Worm (Caenorhabditis elegans) whole organism, L3 larva: ENCODE data around the gene asps-1.
A peak's percentile ranks its signal among the peaks of the same experiment; 100 is the strongest.

Source experiments
- elt-3 ChIP-seq, 3 experiments: fragments of 150-350 bp in 1 of 3; sonication (generic microtip) in 2 of 3; optimal IDR thresholded peaks; 2 replicates in 2 of 3; 4 replicates in 1 of 3; lab custom pipeline; 2014 to 2017; ENCODE audit warnings: missing biosample characterization in 3 of 3, missing genetic modification characterization in 3 of 3
- eor-1 ChIP-seq, 2 experiments: fragments of 150-350 bp; optimal IDR thresholded peaks; 2 replicates each; lab custom pipeline; 2014 to 2018; ENCODE audit warnings: missing biosample characterization in 2 of 2, missing genetic modification characterization in 2 of 2
- fos-1 ChIP-seq: fragments of 150-350 bp; optimal IDR thresholded peaks from 2 replicates; lab custom pipeline; 2014; ENCODE audit warnings: missing biosample characterization, missing genetic modification characterization
- lin-39 ChIP-seq: fragments of 150-350 bp; optimal IDR thresholded peaks from 2 replicates; lab custom pipeline; 2018; ENCODE audit warnings: missing biosample characterization, missing genetic modification reagents, missing genetic modification characterization
- nhr-11 ChIP-seq: fragments of 150-350 bp; optimal IDR thresholded peaks from 2 replicates; lab custom pipeline; 2014; ENCODE audit warnings: missing biosample characterization, missing genetic modification characterization
- nhr-23 ChIP-seq: fragments of 150-350 bp; optimal IDR thresholded peaks from 2 replicates; lab custom pipeline; 2014; ENCODE audit warnings: missing biosample characterization, missing genetic modification reagents, missing genetic modification characterization
- nhr-67 ChIP-seq: fragments of 150-350 bp; optimal IDR thresholded peaks from 2 replicates; lab custom pipeline; 2014; ENCODE audit warnings: missing biosample characterization, missing genetic modification characterization
- nhr-77 ChIP-seq: fragments of 150-350 bp; optimal IDR thresholded peaks from 2 replicates; lab custom pipeline; 2014; ENCODE audit warnings: missing biosample characterization, missing genetic modification characterization
- pqm-1 ChIP-seq: fragments of 150-350 bp; optimal IDR thresholded peaks from 2 replicates; lab custom pipeline; 2017; ENCODE audit warnings: missing biosample characterization, missing genetic modification characterization, inconsistent platforms
- sea-2 ChIP-seq: fragments of 150-350 bp; sonication (generic microtip); optimal IDR thresholded peaks from 4 replicates; lab custom pipeline; 2014; ENCODE audit warnings: missing biosample characterization, missing genetic modification reagents, missing genetic modification characterization
- skn-1 ChIP-seq: fragments of 150-350 bp; optimal IDR thresholded peaks from 2 replicates; lab custom pipeline; 2014; ENCODE audit warnings: missing biosample characterization, missing genetic modification characterization
- snpc-4 ChIP-seq: fragments of 150-350 bp; optimal IDR thresholded peaks from 2 replicates; lab custom pipeline; 2014; ENCODE audit warnings: missing biosample characterization, missing genetic modification characterization
- unc-39 ChIP-seq: sonication (generic microtip); optimal IDR thresholded peaks from 4 replicates; lab custom pipeline; 2017; ENCODE audit warnings: missing biosample characterization, missing genetic modification characterization
- unc-62 ChIP-seq: fragments of 150-350 bp; sonication (generic microtip); optimal IDR thresholded peaks from 4 replicates; lab custom pipeline; 2014; ENCODE audit warnings: missing biosample characterization, missing genetic modification reagents, missing genetic modification characterization

DNA sequence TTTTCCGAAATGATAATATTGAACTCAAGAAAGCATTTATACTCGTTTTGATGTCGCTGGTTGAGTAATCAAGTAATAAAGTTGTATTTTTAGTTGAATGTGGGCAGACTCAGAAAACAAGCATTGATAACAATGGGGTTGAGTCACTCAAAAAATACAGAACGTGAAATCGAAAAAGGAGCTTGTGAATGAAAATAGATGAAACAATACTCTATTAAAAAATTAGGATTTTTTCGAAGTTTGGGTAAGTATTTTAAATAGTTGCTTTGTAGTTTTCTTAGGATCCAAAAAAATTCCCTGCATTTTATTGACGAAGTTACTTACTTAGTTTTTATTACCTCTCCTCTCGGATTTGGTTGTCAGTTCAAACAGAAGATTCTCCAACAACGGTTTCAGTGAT lies 33.8 kb downstream of the asps-1 start, which contains the start of gene lys-3:
- TF ChIP-seq unc-39: no peak
- TF ChIP-seq unc-62 (GFP tag; lab: Kevin White, UChicago): no peak
- no peak for TF ChIP-seq fos-1 (tag; lab: Kevin White, UChicago)
- TF ChIP-seq skn-1: no peak
- no peak for TF ChIP-seq elt-3 (tag; optimal IDR thresholded peaks at IDR 0.05; lab: Kevin White, UChicago)
- no peak for TF ChIP-seq nhr-11 (tag; lab: Kevin White, UChicago)
- no peak for TF ChIP-seq nhr-77 (tag; lab: Kevin White, UChicago)
- TF ChIP-seq eor-1 (tag; optimal IDR thresholded peaks at IDR 0.05; lab: Kevin White, UChicago): no peak
- no peak for TF ChIP-seq snpc-4 (tag; lab: Kevin White, UChicago)
- TF ChIP-seq nhr-67 (tag; lab: Kevin White, UChicago): no peak
- no peak for TF ChIP-seq lin-39 (tag; lab: Kevin White, UChicago)
- TF ChIP-seq nhr-23 (tag; lab: Kevin White, UChicago): no peak
- no peak for TF ChIP-seq sea-2 (GFP tag; lab: Kevin White, UChicago)
- peak; percentile 19 for TF ChIP-seq pqm-1 (tag; lab: Kevin White, UChicago)
